Fruit fly (Drosophila melanogaster) whole organism, embryonic: ENCODE results near the gene sle.

ENCODE experiments used
- Awh ChIP-seq: fragments of 200-800 bp; sonication (Bioruptor generic); IDR thresholded peaks from 2 replicates; pipeline ENCODE4, ENCODE4 v1.3.6; 2022; ENCODE audit warnings: missing biosample characterization, missing genetic modification characterization
- C15 ChIP-seq: fragments of 200-800 bp; sonication (Bioruptor generic); IDR thresholded peaks from 3 replicates; pipeline ENCODE4 v1.3.6; 2022; ENCODE audit warnings: missing biosample characterization, missing genetic modification characterization
- CG14441 ChIP-seq: fragments of 200-800 bp; sonication (Bioruptor generic); IDR thresholded peaks from 2 replicates; pipeline ENCODE4 v1.3.6; 2022; ENCODE audit warnings: missing biosample characterization, missing genetic modification characterization
- CG17385 ChIP-seq: fragments of 200-800 bp; sonication (Bioruptor generic); optimal IDR thresholded peaks from 3 replicates; lab custom pipeline; 2018; ENCODE audit warnings: missing biosample characterization, mild to moderate bottlenecking, missing genetic modification characterization
- CG2202 ChIP-seq: fragments of 200-800 bp; sonication (Bioruptor generic); optimal IDR thresholded peaks from 2 replicates; lab custom pipeline; 2018; ENCODE audit warnings: missing biosample characterization, mild to moderate bottlenecking, missing genetic modification characterization
- CG34422 ChIP-seq: fragments of 200-800 bp; sonication (Bioruptor generic); IDR thresholded peaks from 3 replicates; pipeline ENCODE4 v1.3.6; 2022; ENCODE audit warnings: missing biosample characterization, missing genetic modification characterization
- CG3847 ChIP-seq: fragments of 200-800 bp; sonication (Bioruptor generic); IDR thresholded peaks from 2 replicates; pipeline ENCODE4 v1.3.6; 2022; ENCODE audit warnings: missing biosample characterization, missing genetic modification characterization
- CG4282 ChIP-seq: fragments of 200-800 bp; sonication (Bioruptor generic); optimal IDR thresholded peaks from 2 replicates; lab custom pipeline; 2016; ENCODE audit warnings: missing biosample characterization, missing genetic modification characterization
- CG4360 ChIP-seq: fragments of 200-800 bp; sonication (Bioruptor generic); IDR thresholded peaks from 2 replicates; pipeline ENCODE4 v1.3.6; 2022; ENCODE audit warnings: missing biosample characterization, missing genetic modification characterization
- CG4820 ChIP-seq: fragments of 200-800 bp; sonication (Bioruptor generic); optimal IDR thresholded peaks from 3 replicates; lab custom pipeline; 2016; ENCODE audit warnings: missing biosample characterization, missing genetic modification characterization
- CG6813 ChIP-seq: fragments of 200-800 bp; sonication (Bioruptor generic); optimal IDR thresholded peaks from 2 replicates; lab custom pipeline; 2017; ENCODE audit warnings: missing biosample characterization, missing genetic modification characterization, mild to moderate bottlenecking, moderate library complexity, missing genetic modification reagents
- CG7271 ChIP-seq: fragments of 200-800 bp; sonication (Bioruptor generic); optimal IDR thresholded peaks from 2 replicates; lab custom pipeline; 2018; ENCODE audit warnings: missing biosample characterization, mild to moderate bottlenecking, missing genetic modification characterization, moderate library complexity
- CG7372 ChIP-seq: fragments of 200-800 bp; sonication (Bioruptor generic); IDR thresholded peaks from 2 replicates; pipeline ENCODE4 v1.3.6; 2022; ENCODE audit warnings: missing biosample characterization, missing genetic modification characterization
- CG7963 ChIP-seq: fragments of 200-800 bp; sonication (Bioruptor generic); IDR thresholded peaks from 3 replicates; pipeline ENCODE4 v1.3.6; 2022; ENCODE audit warnings: missing biosample characterization, missing genetic modification characterization; ENCODE audit not compliant: partially characterized antibody
- CG9437 ChIP-seq: fragments of 200-800 bp; sonication (Bioruptor generic); optimal IDR thresholded peaks from 2 replicates; lab custom pipeline; 2018; ENCODE audit warnings: missing biosample characterization, mild to moderate bottlenecking, missing genetic modification characterization
- Dll ChIP-seq: fragments of 200-800 bp; sonication (Bioruptor generic); IDR thresholded peaks from 4 replicates; pipeline ENCODE4 v1.3.6; 2022; ENCODE audit warnings: missing biosample characterization, missing genetic modification characterization; ENCODE audit not compliant: partially characterized antibody
- Dref ChIP-seq: fragments of 200-800 bp; sonication (Bioruptor generic); IDR thresholded peaks from 2 replicates; pipeline ENCODE4 v1.3.6; 2022; ENCODE audit warnings: missing biosample characterization, missing genetic modification characterization
- HLHmδ ChIP-seq: fragments of 200-800 bp; sonication (Bioruptor generic); optimal IDR thresholded peaks from 2 replicates; lab custom pipeline; 2018; ENCODE audit warnings: missing biosample characterization, mild to moderate bottlenecking, missing genetic modification characterization, moderate library complexity
- Hmr ChIP-seq: fragments of 200-800 bp; sonication (Bioruptor generic); optimal IDR thresholded peaks from 3 replicates; lab custom pipeline; 2017; ENCODE audit warnings: mild to moderate bottlenecking, missing biosample characterization, missing genetic modification reagents, missing genetic modification characterization
- Hmx ChIP-seq: fragments of 200-800 bp; sonication (Bioruptor generic); optimal IDR thresholded peaks from 2 replicates; lab custom pipeline; 2016; ENCODE audit warnings: missing biosample characterization, missing genetic modification characterization
- Hr3 ChIP-seq: fragments of 200-800 bp; sonication (Bioruptor generic); optimal IDR thresholded peaks from 3 replicates; lab custom pipeline; 2016; ENCODE audit warnings: missing biosample characterization, missing genetic modification characterization
- Hr78 ChIP-seq, 2 experiments: fragments of 200-800 bp in 1 of 2; fragments of >200 bp in 1 of 2; sonication (Bioruptor generic) in 1 of 2; optimal IDR thresholded peaks; 2 replicates each; lab custom pipeline; 2017 to 2019; ENCODE audit warnings: missing biosample characterization in 2 of 2, missing genetic modification characterization in 2 of 2, mild to moderate bottlenecking in 1 of 2, moderate library complexity in 1 of 2
- Kr ChIP-seq: fragments of 200-800 bp; sonication (Bioruptor generic); optimal IDR thresholded peaks from 2 replicates; lab custom pipeline; 2017; ENCODE audit warnings: missing biosample characterization, mild to moderate bottlenecking, missing genetic modification characterization
- PHDP ChIP-seq: fragments of 200-800 bp; sonication (Bioruptor generic); optimal IDR thresholded peaks from 3 replicates; lab custom pipeline; 2018; ENCODE audit warnings: missing biosample characterization, mild to moderate bottlenecking, missing genetic modification characterization, moderate library complexity
- Pdp1 ChIP-seq, 2 experiments: fragments of 200-800 bp; sonication (Bioruptor generic); optimal IDR thresholded peaks; 3 replicates each; lab custom pipeline; 2016; ENCODE audit warnings: missing biosample characterization in 2 of 2, missing genetic modification characterization in 2 of 2, mild to moderate bottlenecking in 1 of 2, moderate library complexity in 1 of 2
- Trl ChIP-seq, 3 experiments: fragments of >200 bp in 2 of 3; fragments of 200-800 bp in 1 of 3; sonication (Bioruptor generic) in 1 of 3; optimal IDR thresholded peaks; 2 replicates in 1 of 3; 3 replicates in 2 of 3; lab custom pipeline; 2016 to 2017; ENCODE audit warnings: missing biosample characterization in 1 of 3, missing genetic modification characterization in 1 of 3
- YL-1 ChIP-seq: fragments of 200-800 bp; sonication (Bioruptor generic); optimal IDR thresholded peaks from 3 replicates; lab custom pipeline; 2017; ENCODE audit warnings: missing biosample characterization, mild to moderate bottlenecking, missing genetic modification characterization
- bcd ChIP-seq: fragments of 200-800 bp; sonication (Bioruptor generic); optimal IDR thresholded peaks from 2 replicates; lab custom pipeline; 2017; ENCODE audit warnings: missing biosample characterization, mild to moderate bottlenecking, missing genetic modification characterization
- btn ChIP-seq: fragments of 200-800 bp; sonication (Bioruptor generic); optimal IDR thresholded peaks from 2 replicates; lab custom pipeline; 2016; ENCODE audit warnings: missing biosample characterization, missing genetic modification characterization
- caup ChIP-seq: fragments of 200-800 bp; sonication (Bioruptor generic); optimal IDR thresholded peaks from 3 replicates; lab custom pipeline; 2017; ENCODE audit warnings: missing biosample characterization, mild to moderate bottlenecking, missing genetic modification characterization, moderate library complexity; ENCODE audit not compliant: severe bottlenecking
- dati ChIP-seq: fragments of 200-800 bp; sonication (Bioruptor generic); IDR thresholded peaks from 2 replicates; pipeline ENCODE4 v1.3.6; 2022; ENCODE audit warnings: missing biosample characterization, missing genetic modification characterization
- dimm ChIP-seq: fragments of 200-800 bp; sonication (Bioruptor generic); IDR thresholded peaks from 2 replicates; pipeline ENCODE4 v1.3.6; 2022; ENCODE audit warnings: missing biosample characterization, missing genetic modification characterization
- en ChIP-seq: fragments of 200-800 bp; sonication (Bioruptor generic); optimal IDR thresholded peaks from 2 replicates; lab custom pipeline; 2016; ENCODE audit warnings: missing biosample characterization, missing genetic modification characterization
- fd96Cb ChIP-seq: fragments of 200-800 bp; sonication (Bioruptor generic); optimal IDR thresholded peaks from 2 replicates; lab custom pipeline; 2018; ENCODE audit warnings: missing biosample characterization, mild to moderate bottlenecking, missing genetic modification characterization, moderate library complexity
- grau ChIP-seq: fragments of 200-800 bp; optimal IDR thresholded peaks from 3 replicates; lab custom pipeline; 2019; ENCODE audit warnings: missing biosample characterization, mild to moderate bottlenecking, missing genetic modification characterization, moderate library complexity
- gsb ChIP-seq: fragments of 200-800 bp; sonication (Bioruptor generic); IDR thresholded peaks from 2 replicates; pipeline ENCODE4 v1.3.6; 2022; ENCODE audit warnings: missing biosample characterization, missing genetic modification characterization
- gsb-n ChIP-seq: fragments of 200-800 bp; sonication (Bioruptor generic); optimal IDR thresholded peaks from 3 replicates; lab custom pipeline; 2018; ENCODE audit warnings: missing biosample characterization, mild to moderate bottlenecking, missing genetic modification characterization
- klu ChIP-seq: fragments of 200-800 bp; sonication (Bioruptor generic); IDR thresholded peaks from 2 replicates; pipeline ENCODE4 v1.3.6; 2022; ENCODE audit warnings: missing biosample characterization, missing genetic modification characterization
- oc ChIP-seq: fragments of 200-800 bp; sonication (Bioruptor generic); optimal IDR thresholded peaks from 2 replicates; lab custom pipeline; 2018; ENCODE audit warnings: missing biosample characterization, mild to moderate bottlenecking, missing genetic modification characterization, moderate library complexity
- org-1 ChIP-seq: fragments of 200-800 bp; sonication (Bioruptor generic); optimal IDR thresholded peaks from 2 replicates; lab custom pipeline; 2017; ENCODE audit warnings: missing biosample characterization, missing genetic modification characterization
- pan ChIP-seq, 4 experiments: fragments of >200 bp in 3 of 4; fragments of 200-800 bp in 1 of 4; sonication (Bioruptor generic) in 1 of 4; optimal IDR thresholded peaks in 3 of 4; IDR thresholded peaks in 1 of 4; 2 replicates each; pipeline versions ENCODE4 v1.3.6 to Lab custom; 2017 to 2022; ENCODE audit warnings: missing biosample characterization in 2 of 4, missing genetic modification characterization in 2 of 4, mixed read lengths in 1 of 4
- pho ChIP-seq: fragments of 200-800 bp; sonication (Bioruptor generic); optimal IDR thresholded peaks from 2 replicates; lab custom pipeline; 2016; ENCODE audit warnings: missing biosample characterization, missing genetic modification characterization
- rib ChIP-seq: fragments of 200-800 bp; sonication (Bioruptor generic); IDR thresholded peaks from 2 replicates; pipeline ENCODE4 v1.3.6; 2022; ENCODE audit warnings: missing biosample characterization, missing genetic modification characterization
- stwl ChIP-seq: fragments of 200-800 bp; sonication (Bioruptor generic); optimal IDR thresholded peaks from 3 replicates; lab custom pipeline; 2018; ENCODE audit warnings: missing biosample characterization, mild to moderate bottlenecking, missing genetic modification characterization, moderate library complexity
- tap ChIP-seq: fragments of 200-800 bp; optimal IDR thresholded peaks from 3 replicates; lab custom pipeline; 2019; ENCODE audit warnings: missing biosample characterization, mild to moderate bottlenecking, missing genetic modification characterization, moderate library complexity
- tin ChIP-seq: fragments of 200-800 bp; sonication (Bioruptor generic); optimal IDR thresholded peaks from 3 replicates; lab custom pipeline; 2016; ENCODE audit warnings: missing biosample characterization, missing genetic modification characterization
- toy ChIP-seq: fragments of 200-800 bp; sonication (Bioruptor generic); IDR thresholded peaks from 2 replicates; pipeline ENCODE4 v1.3.6; 2022; ENCODE audit warnings: missing biosample characterization, missing genetic modification characterization
- trem ChIP-seq: fragments of 200-800 bp; optimal IDR thresholded peaks from 3 replicates; lab custom pipeline; 2019; ENCODE audit warnings: missing biosample characterization, mild to moderate bottlenecking, missing genetic modification characterization, moderate library complexity
- vfl ChIP-seq: fragments of 200-800 bp; sonication (Bioruptor generic); optimal IDR thresholded peaks from 2 replicates; lab custom pipeline; 2016; ENCODE audit warnings: missing biosample characterization, missing genetic modification characterization

The sle gene

DNA sequence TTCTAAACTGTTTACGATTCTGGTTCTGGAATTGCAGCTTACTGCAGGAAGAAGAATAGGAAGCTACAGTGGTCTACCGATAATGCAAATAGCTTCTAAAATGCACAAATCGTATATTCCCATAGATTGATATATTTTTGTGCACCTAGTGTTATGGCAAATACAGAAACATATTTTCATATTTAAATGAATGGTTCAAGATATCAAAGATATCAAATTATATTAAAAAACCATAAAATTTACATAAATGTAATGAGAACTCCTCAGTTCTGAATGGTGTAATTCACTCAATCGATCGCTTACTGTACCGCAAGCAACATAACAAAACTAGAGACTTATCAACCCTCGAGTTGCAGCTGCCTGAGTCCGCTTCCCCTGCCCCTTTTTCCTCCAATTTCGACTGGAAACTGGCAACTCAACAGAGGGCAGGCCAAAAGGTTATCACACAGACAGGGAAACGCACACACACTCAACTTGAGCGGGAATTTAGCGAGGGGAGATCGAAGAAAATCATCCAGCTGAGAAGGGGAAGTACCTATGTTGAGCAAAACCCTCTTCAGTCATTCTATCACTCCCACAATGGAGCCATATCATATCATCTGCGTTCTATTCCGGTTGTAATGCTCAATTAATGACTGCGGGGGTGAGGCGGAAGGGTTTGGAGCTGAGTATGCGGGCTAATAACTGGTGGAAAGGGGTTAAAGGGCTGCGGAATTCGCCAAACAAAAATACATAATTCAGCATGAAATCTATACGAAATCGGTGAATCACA is 21.2 kb downstream of the sle start (continued):
- no peak for TF ChIP-seq CG4820 (GFP tag; lab: Kevin White, UChicago)
- TF ChIP-seq HLHmδ = peak; percentile 28
- no peak for TF ChIP-seq rib (GFP tag; lab: Robert Waterston, UW)
- TF ChIP-seq Awh (GFP tag; lab: Robert Waterston, UW) = no peak
- no peak for TF ChIP-seq vfl (GFP tag; lab: Kevin White, UChicago)
- TF ChIP-seq Hr3 (GFP tag; lab: Kevin White, UChicago) = no peak
- TF ChIP-seq CG7372 (GFP tag; lab: Robert Waterston, UW) = no peak
- no peak for TF ChIP-seq toy (GFP tag; lab: Robert Waterston, UW)
- TF ChIP-seq CG17385 = peak; percentile 30
- no peak for TF ChIP-seq CG14441
- no peak for TF ChIP-seq pan (optimal IDR thresholded peaks at IDR 0.05; lab: Kevin White, UChicago)
- TF ChIP-seq pan (GFP tag; optimal IDR thresholded peaks at IDR 0.05 in 1 of 2, IDR thresholded peaks at IDR 0.05 in 1 of 2) = no peak
- TF ChIP-seq dimm = no peak
- TF ChIP-seq YL-1 (GFP tag; lab: Kevin White, UChicago) = no peak
- TF ChIP-seq PHDP (tag; lab: Kevin White, UChicago) = peak; percentile 31
- TF ChIP-seq klu = no peak
- TF ChIP-seq oc (tag; lab: Kevin White, UChicago) = peak; percentile 13
- TF ChIP-seq CG2202 (tag; lab: Kevin White, UChicago) = peak; percentile 41
- peak; percentile 58 for TF ChIP-seq Kr (GFP tag; lab: Kevin White, UChicago)
- TF ChIP-seq caup (GFP tag; lab: Kevin White, UChicago) = no peak
- peak in 1 of 2 experiments; percentile 11 for TF ChIP-seq Hr78 (GFP tag; optimal IDR thresholded peaks at IDR 0.05; lab: Kevin White, UChicago)
- TF ChIP-seq C15 = no peak
- TF ChIP-seq Hmx (GFP tag; lab: Kevin White, UChicago) = no peak
- no peak for TF ChIP-seq CG4360 (GFP tag; lab: Robert Waterston, UW)
- no peak for TF ChIP-seq CG3847 (GFP tag; lab: Robert Waterston, UW)
- peak; percentile 31 for TF ChIP-seq tin (GFP tag; lab: Kevin White, UChicago)
- no peak for TF ChIP-seq dati (GFP tag; lab: Robert Waterston, UW)
- TF ChIP-seq CG7271 (tag; lab: Kevin White, UChicago) = no peak
- no peak for TF ChIP-seq CG4282
- no peak for TF ChIP-seq gsb (GFP tag; lab: Robert Waterston, UW)
- TF ChIP-seq grau (tag; lab: Kevin White, UChicago) = peak; percentile 99
- TF ChIP-seq btn (GFP tag; lab: Kevin White, UChicago) = no peak
- TF ChIP-seq Trl (optimal IDR thresholded peaks at IDR 0.05; lab: Kevin White, UChicago) = no peak
- TF ChIP-seq Trl (GFP tag; optimal IDR thresholded peaks at IDR 0.05; lab: Kevin White, UChicago) = no peak
- TF ChIP-seq Hmr (GFP tag; lab: Kevin White, UChicago) = no peak
- TF ChIP-seq Pdp1 (GFP tag; optimal IDR thresholded peaks at IDR 0.05; lab: Kevin White, UChicago) = no peak
- peak; percentile 45 for TF ChIP-seq fd96Cb (tag; lab: Kevin White, UChicago)
- TF ChIP-seq en (GFP tag; lab: Kevin White, UChicago) = no peak
- peak; percentile 45 for TF ChIP-seq trem
- TF ChIP-seq tap (tag; lab: Kevin White, UChicago) = peak; percentile 35
- TF ChIP-seq org-1 (GFP tag; lab: Kevin White, UChicago) = no peak
- TF ChIP-seq CG9437 (GFP tag; lab: Kevin White, UChicago) = peak; percentile 19
- TF ChIP-seq CG6813 = no peak
- no peak for TF ChIP-seq CG7963 (GFP tag; lab: Robert Waterston, UW)
- TF ChIP-seq pho (GFP tag; lab: Kevin White, UChicago) = no peak
- no peak for TF ChIP-seq CG34422 (GFP tag; lab: Robert Waterston, UW)
- TF ChIP-seq bcd (GFP tag; lab: Kevin White, UChicago) = no peak
- TF ChIP-seq stwl (tag; lab: Kevin White, UChicago) = peak; percentile 11
- TF ChIP-seq Dref (GFP tag; lab: Robert Waterston, UW) = no peak
- TF ChIP-seq Dll (GFP tag; lab: Robert Waterston, UW) = no peak
- TF ChIP-seq gsb-n = peak; percentile 25
